Fruit fly (Drosophila melanogaster) whole organism, adult: ENCODE measurements around the gene CG33060.

Experiments
- CG11617 ChIP-seq: fragments of 200-800 bp; sonication (Bioruptor generic); optimal IDR thresholded peaks from 2 replicates; lab custom pipeline; 2017; ENCODE audit warnings: mild to moderate bottlenecking, missing biosample characterization, missing genetic modification reagents, missing genetic modification characterization
- CG14711 ChIP-seq: fragments of 200-800 bp; sonication (Bioruptor generic); optimal IDR thresholded peaks from 2 replicates; lab custom pipeline; 2018; ENCODE audit warnings: missing biosample characterization, mild to moderate bottlenecking, missing genetic modification characterization, moderate library complexity
- CG1620 ChIP-seq: fragments of 200-800 bp; sonication (Bioruptor generic); optimal IDR thresholded peaks from 2 replicates; lab custom pipeline; 2016; ENCODE audit warnings: missing biosample characterization, missing genetic modification characterization
- CG7045 ChIP-seq: fragments of 200-800 bp; sonication (Bioruptor generic); optimal IDR thresholded peaks from 2 replicates; lab custom pipeline; 2017; ENCODE audit warnings: missing biosample characterization, mild to moderate bottlenecking, missing genetic modification characterization
- cnc ChIP-seq, 2 experiments: fragments of >200 bp; optimal IDR thresholded peaks; 2 replicates each; lab custom pipeline; 2017
- ovo ChIP-seq: fragments of 200-800 bp; sonication (Bioruptor generic); optimal IDR thresholded peaks from 2 replicates; lab custom pipeline; 2016; ENCODE audit warnings: missing biosample characterization, missing genetic modification characterization
- pad ChIP-seq: fragments of 200-800 bp; sonication (Bioruptor generic); optimal IDR thresholded peaks from 3 replicates; lab custom pipeline; 2017; ENCODE audit warnings: missing biosample characterization, missing genetic modification characterization, mild to moderate bottlenecking, moderate library complexity, missing genetic modification reagents

dm6 chr3L:16368199-16368598 is 37.4 kb downstream of the CG33060 start, which contains the start of gene CG4842:
- TF ChIP-seq CG14711 (tag; lab: Kevin White, UChicago) (no peak), pad (GFP tag; lab: Kevin White, UChicago) (no peak), CG1620 (GFP tag; lab: Kevin White, UChicago) (no peak), CG7045 (no peak), cnc (optimal IDR thresholded peaks at IDR 0.05; lab: Kevin White, UChicago) (no peak), ovo (GFP tag; lab: Kevin White, UChicago) (no peak), CG11617 (GFP tag; lab: Kevin White, UChicago) (no peak)
